Worm (Caenorhabditis elegans) whole organism, mixed stage, embryonic: ENCODE results near the gene osm-12.

ENCODE experiments used
- M03D4.4 ChIP-seq: sonication (generic microtip); optimal IDR thresholded peaks from 2 replicates; lab custom pipeline; 2017; ENCODE audit warnings: mild to moderate bottlenecking, missing genetic modification characterization, missing compliant biosample characterization
- bed-3 ChIP-seq: fragments of 200-800 bp; sonication (Bioruptor generic); optimal IDR thresholded peaks from 3 replicates; lab custom pipeline; 2018; ENCODE audit warnings: mild to moderate bottlenecking, missing genetic modification characterization, moderate library complexity, missing compliant biosample characterization
- blmp-1 ChIP-seq: fragments of 150-350 bp; optimal IDR thresholded peaks from 2 replicates; lab custom pipeline; 2014; ENCODE audit warnings: missing biosample characterization, missing genetic modification characterization
- ceh-39 ChIP-seq: fragments of 150-350 bp; optimal IDR thresholded peaks from 2 replicates; lab custom pipeline; 2014; ENCODE audit warnings: missing biosample characterization, missing genetic modification characterization
- ceh-43 ChIP-seq: fragments of 200-800 bp; sonication (Bioruptor generic); optimal IDR thresholded peaks from 2 replicates; lab custom pipeline; 2018; ENCODE audit warnings: mild to moderate bottlenecking, missing genetic modification characterization, moderate library complexity, missing compliant biosample characterization
- ceh-83 ChIP-seq: fragments of 200-800 bp; sonication (Bioruptor generic); optimal IDR thresholded peaks from 2 replicates; lab custom pipeline; 2018; ENCODE audit warnings: mild to moderate bottlenecking, missing genetic modification characterization, missing compliant biosample characterization
- ces-1 ChIP-seq: fragments of 150-350 bp; optimal IDR thresholded peaks from 2 replicates; lab custom pipeline; 2014; ENCODE audit warnings: missing biosample characterization, missing genetic modification reagents, missing genetic modification characterization
- drap-1 ChIP-seq: fragments of 200-800 bp; sonication (Bioruptor generic); optimal IDR thresholded peaks from 3 replicates; lab custom pipeline; 2018; ENCODE audit warnings: mild to moderate bottlenecking, missing genetic modification characterization, missing compliant biosample characterization
- elt-1 ChIP-seq: sonication (generic microtip); optimal IDR thresholded peaks from 2 replicates; lab custom pipeline; 2017; ENCODE audit warnings: missing genetic modification characterization, mild to moderate bottlenecking, missing compliant biosample characterization, antibody characterized with exemption, moderate library complexity, borderline replicate concordance; ENCODE audit not compliant: insufficient read depth
- elt-3 ChIP-seq: fragments of 150-350 bp; optimal IDR thresholded peaks from 2 replicates; lab custom pipeline; 2014; ENCODE audit warnings: missing biosample characterization, missing genetic modification characterization
- flh-1 ChIP-seq: fragments of 200-800 bp; sonication (Bioruptor generic); optimal IDR thresholded peaks from 2 replicates; lab custom pipeline; 2018; ENCODE audit warnings: mild to moderate bottlenecking, missing genetic modification characterization, moderate library complexity, missing compliant biosample characterization
- ham-2 ChIP-seq: fragments of 200-800 bp; sonication (Bioruptor generic); optimal IDR thresholded peaks from 2 replicates; lab custom pipeline; 2018; ENCODE audit warnings: mild to moderate bottlenecking, missing genetic modification characterization, missing compliant biosample characterization
- hlh-1 ChIP-seq: fragments of 150-350 bp; optimal IDR thresholded peaks from 2 replicates; lab custom pipeline; 2014; ENCODE audit warnings: missing biosample characterization, missing genetic modification reagents, missing genetic modification characterization
- lin-13 ChIP-seq: fragments of 150-350 bp; optimal IDR thresholded peaks from 2 replicates; lab custom pipeline; 2014; ENCODE audit warnings: missing biosample characterization, missing genetic modification characterization
- lin-32 ChIP-seq: fragments of 200-800 bp; sonication (Bioruptor generic); optimal IDR thresholded peaks from 2 replicates; lab custom pipeline; 2018; ENCODE audit warnings: mild to moderate bottlenecking, missing genetic modification characterization, missing compliant biosample characterization
- lsy-2 ChIP-seq: fragments of 150-350 bp; optimal IDR thresholded peaks from 2 replicates; lab custom pipeline; 2014; ENCODE audit warnings: missing biosample characterization, missing genetic modification characterization
- mab-5 ChIP-seq: fragments of 150-350 bp; optimal IDR thresholded peaks from 2 replicates; lab custom pipeline; 2014; ENCODE audit warnings: missing biosample characterization, missing genetic modification characterization
- mep-1 ChIP-seq: fragments of 150-350 bp; optimal IDR thresholded peaks from 2 replicates; lab custom pipeline; 2017; ENCODE audit warnings: missing biosample characterization, missing genetic modification reagents, missing genetic modification characterization, inconsistent platforms
- mls-2 ChIP-seq: sonication (generic microtip); optimal IDR thresholded peaks from 2 replicates; lab custom pipeline; 2016; ENCODE audit warnings: mild to moderate bottlenecking, missing genetic modification characterization, moderate library complexity, missing compliant biosample characterization
- nhr-12 ChIP-seq: fragments of 150-350 bp; optimal IDR thresholded peaks from 2 replicates; lab custom pipeline; 2014; ENCODE audit warnings: missing biosample characterization, missing genetic modification characterization
- nhr-2 ChIP-seq: fragments of 150-350 bp; optimal IDR thresholded peaks from 2 replicates; lab custom pipeline; 2014; ENCODE audit warnings: missing biosample characterization, missing genetic modification characterization
- nhr-237 ChIP-seq: fragments of 150-350 bp; optimal IDR thresholded peaks from 2 replicates; lab custom pipeline; 2014; ENCODE audit warnings: missing biosample characterization, missing genetic modification characterization
- nhr-28 ChIP-seq: fragments of 150-350 bp; optimal IDR thresholded peaks from 2 replicates; lab custom pipeline; 2014; ENCODE audit warnings: missing biosample characterization, missing genetic modification characterization
- snpc-4 ChIP-seq: fragments of 150-350 bp; optimal IDR thresholded peaks from 2 replicates; lab custom pipeline; 2014; ENCODE audit warnings: missing biosample characterization, missing genetic modification characterization
- sptf-1 ChIP-seq: sonication (generic microtip); optimal IDR thresholded peaks from 2 replicates; lab custom pipeline; 2017; ENCODE audit warnings: mild to moderate bottlenecking, missing genetic modification characterization, moderate library complexity, missing compliant biosample characterization
- unc-39 ChIP-seq: fragments of 150-350 bp; optimal IDR thresholded peaks from 2 replicates; lab custom pipeline; 2014; ENCODE audit warnings: missing biosample characterization, missing genetic modification characterization
- zip-8 ChIP-seq: fragments of 150-350 bp; optimal IDR thresholded peaks from 2 replicates; lab custom pipeline; 2014; ENCODE audit warnings: missing biosample characterization, missing genetic modification characterization

osm-12 gene

ce11 chrIII:12207574-12207973 is 5.2 kb upstream of the osm-12 start:
- TF ChIP-seq M03D4.4 (tag; lab: Kevin White, UChicago) (no peak), unc-39 (tag; lab: Kevin White, UChicago) (no peak), ceh-83 (no peak), elt-1 (no peak), ces-1 (GFP tag; lab: Kevin White, UChicago) (no peak)

- TF ChIP-seq lin-13 (tag; lab: Kevin White, UChicago) (no peak), nhr-2 (no peak), mep-1 (tag; lab: Kevin White, UChicago) (no peak), nhr-237 (tag; lab: Kevin White, UChicago) (no peak), ceh-43 (no peak), nhr-12 (tag; lab: Kevin White, UChicago) (no peak), lin-32 (GFP tag; lab: Kevin White, UChicago) (no peak), nhr-28 (tag; lab: Kevin White, UChicago) (no peak)
Measured at ce11 chrIII:12205271-12205670, 2.9 kb upstream of the osm-12 start.

ce11 chrIII:12198135-12198534 is 4.2 kb downstream of the osm-12 start:
- TF ChIP-seq elt-3: no peak
- TF ChIP-seq nhr-237 (tag; lab: Kevin White, UChicago): no peak
- no peak for TF ChIP-seq elt-1
- TF ChIP-seq drap-1 (GFP tag; lab: Kevin White, UChicago): no peak
- no peak for TF ChIP-seq mab-5 (tag; lab: Kevin White, UChicago)
- no peak for TF ChIP-seq nhr-12 (tag; lab: Kevin White, UChicago)
- no peak for TF ChIP-seq lin-32 (GFP tag; lab: Kevin White, UChicago)
- TF ChIP-seq ceh-83: no peak
- TF ChIP-seq snpc-4 (tag; lab: Kevin White, UChicago): no peak
- TF ChIP-seq ham-2 (GFP tag; lab: Kevin White, UChicago): no peak
- TF ChIP-seq bed-3 (GFP tag; lab: Kevin White, UChicago): no peak
- TF ChIP-seq lsy-2: no peak

ce11 chrIII:12195991-12196390 is 6.3 kb downstream of the osm-12 start:
- no peak for TF ChIP-seq flh-1 (GFP tag; lab: Kevin White, UChicago)
- no peak for TF ChIP-seq ham-2 (GFP tag; lab: Kevin White, UChicago)
- no peak for TF ChIP-seq ceh-39
- TF ChIP-seq lin-13 (tag; lab: Kevin White, UChicago): no peak
- no peak for TF ChIP-seq nhr-237 (tag; lab: Kevin White, UChicago)
- TF ChIP-seq elt-1: no peak

- no peak for TF ChIP-seq snpc-4 (tag; lab: Kevin White, UChicago)
- no peak for TF ChIP-seq ceh-39
- no peak for TF ChIP-seq lin-13 (tag; lab: Kevin White, UChicago)
Measured at ce11 chrIII:12194190-12194589, 8.1 kb downstream of the osm-12 start, which contains the start of gene Y75B8A.44. Y75B8A.44 (plus strand) TSS chrIII:12194490.

ce11 chrIII:12188236-12188635 is 14.1 kb downstream of the osm-12 start:
- TF ChIP-seq flh-1 (GFP tag; lab: Kevin White, UChicago): no peak
- no peak for TF ChIP-seq elt-1
- TF ChIP-seq elt-3: no peak
- TF ChIP-seq lin-32 (GFP tag; lab: Kevin White, UChicago): no peak
- TF ChIP-seq lsy-2: no peak
- no peak for TF ChIP-seq sptf-1 (tag; lab: Kevin White, UChicago)
- TF ChIP-seq snpc-4 (tag; lab: Kevin White, UChicago): no peak
- TF ChIP-seq nhr-2: no peak
- TF ChIP-seq zip-8 (tag; lab: Kevin White, UChicago): no peak
- no peak for TF ChIP-seq nhr-28 (tag; lab: Kevin White, UChicago)
- TF ChIP-seq hlh-1: no peak
- TF ChIP-seq mls-2 (tag; lab: Kevin White, UChicago): no peak
- TF ChIP-seq mep-1 (tag; lab: Kevin White, UChicago): no peak
- no peak for TF ChIP-seq ceh-39
- no peak for TF ChIP-seq ces-1 (GFP tag; lab: Kevin White, UChicago)
- TF ChIP-seq blmp-1 (tag; lab: Kevin White, UChicago): no peak

- TF ChIP-seq nhr-2 (no peak), lsy-2 (no peak), lin-32 (GFP tag; lab: Kevin White, UChicago) (no peak)
Measured at ce11 chrIII:12186111-12186510, 16.2 kb downstream of the osm-12 start, which contains the start of gene lury-1. lury-1 (plus strand) TSS chrIII:12186411.
